Worm (Caenorhabditis elegans): ENCODE results near the gene F23F1.2.

ce11 chrII:73892-74291 is 39.9 kb downstream of the F23F1.2 start:
- TF ChIP-seq W03F9.2 (tag; optimal IDR thresholded peaks at IDR 0.05) (no peak), him-1 (tag; optimal IDR thresholded peaks at IDR 0.05) (no peak)
